Fruit fly (Drosophila melanogaster) S2 (cell line): ENCODE data around the gene CG5188.

Source experiments
- CG8478 ChIP-seq: fragments of >200 bp; optimal IDR thresholded peaks from 2 replicates; lab custom pipeline; 2018
- CTCF ChIP-seq, 2 experiments: fragments of >200 bp; optimal IDR thresholded peaks; 2 replicates each; lab custom pipeline; 2018

dm6 chr2L:10381890-10382450, 46.7 kb upstream of the CG5188 start, which contains the start of gene CG5096:
- TF ChIP-seq CG8478 (lab: Kevin White, UChicago) (no peak), CTCF (optimal IDR thresholded peaks at IDR 0.05; lab: Kevin White, UChicago) (no peak)
